Fruit fly (Drosophila melanogaster) whole organism, embryonic: ENCODE measurements around the gene Ant2.

Experiments
- CG12769 ChIP-seq: fragments of 200-800 bp; sonication (Bioruptor generic); optimal IDR thresholded peaks from 2 replicates; lab custom pipeline; 2019; ENCODE audit warnings: missing biosample characterization, mild to moderate bottlenecking, missing genetic modification characterization, moderate library complexity
- CG13287 ChIP-seq: fragments of 200-800 bp; sonication (Bioruptor generic); IDR thresholded peaks from 2 replicates; pipeline ENCODE4 v1.3.6; 2022; ENCODE audit warnings: missing biosample characterization, missing genetic modification characterization; ENCODE audit not compliant: partially characterized antibody
- CG17328 ChIP-seq: fragments of 200-800 bp; sonication (Bioruptor generic); IDR thresholded peaks from 2 replicates; pipeline ENCODE4 v1.3.6; 2022; ENCODE audit warnings: missing biosample characterization, missing genetic modification characterization
- CG1832 ChIP-seq: fragments of 200-800 bp; sonication (Bioruptor generic); optimal IDR thresholded peaks from 2 replicates; lab custom pipeline; 2017; ENCODE audit warnings: missing biosample characterization, mild to moderate bottlenecking, missing genetic modification characterization, inconsistent platforms
- CG18619 ChIP-seq: fragments of 200-800 bp; sonication (Bioruptor generic); optimal IDR thresholded peaks from 3 replicates; lab custom pipeline; 2017; ENCODE audit warnings: missing biosample characterization, mild to moderate bottlenecking, missing genetic modification characterization
- CG2116 ChIP-seq: fragments of 200-800 bp; sonication (Bioruptor generic); optimal IDR thresholded peaks from 3 replicates; lab custom pipeline; 2018; ENCODE audit warnings: missing biosample characterization, mild to moderate bottlenecking, missing genetic modification characterization
- CG32772 ChIP-seq: fragments of 200-800 bp; sonication (Bioruptor generic); IDR thresholded peaks from 2 replicates; pipeline ENCODE4 v1.3.6; 2022; ENCODE audit warnings: missing biosample characterization, missing genetic modification characterization
- CG4360 ChIP-seq: fragments of 200-800 bp; sonication (Bioruptor generic); IDR thresholded peaks from 2 replicates; pipeline ENCODE4 v1.3.6; 2022; ENCODE audit warnings: missing biosample characterization, missing genetic modification characterization
- CG6175 ChIP-seq: fragments of 200-800 bp; sonication (Bioruptor generic); IDR thresholded peaks from 3 replicates; pipeline ENCODE4 v1.3.6; 2022; ENCODE audit warnings: missing biosample characterization, missing genetic modification characterization
- CG7745 ChIP-seq: fragments of 200-800 bp; sonication (Bioruptor generic); optimal IDR thresholded peaks from 2 replicates; lab custom pipeline; 2018; ENCODE audit warnings: missing biosample characterization, mild to moderate bottlenecking, missing genetic modification characterization, moderate library complexity
- CG8290 ChIP-seq, 3 experiments: fragments of 200-800 bp; sonication (Bioruptor generic); optimal IDR thresholded peaks; 2 replicates each; lab custom pipeline; 2016 to 2019; ENCODE audit warnings: missing biosample characterization in 3 of 3, missing genetic modification characterization in 3 of 3, mild to moderate bottlenecking in 2 of 3, moderate library complexity in 1 of 3
- CG8388 ChIP-seq: fragments of 200-800 bp; sonication (Bioruptor generic); optimal IDR thresholded peaks from 2 replicates; lab custom pipeline; 2019; ENCODE audit warnings: missing biosample characterization, mild to moderate bottlenecking, missing genetic modification characterization, moderate library complexity
- CG8478 ChIP-seq: fragments of >200 bp; optimal IDR thresholded peaks from 2 replicates; lab custom pipeline; 2018
- D ChIP-seq, 2 experiments: fragments of 200-800 bp in 1 of 2; fragments of >200 bp in 1 of 2; sonication (Bioruptor generic) in 1 of 2; optimal IDR thresholded peaks; 2 replicates in 1 of 2; 3 replicates in 1 of 2; lab custom pipeline; 2017; ENCODE audit warnings: mild to moderate bottlenecking in 1 of 2, missing biosample characterization in 1 of 2, missing genetic modification characterization in 1 of 2, missing genetic modification reagents in 1 of 2
- E2f2 ChIP-seq: fragments of 200-800 bp; sonication (Bioruptor generic); IDR thresholded peaks from 2 replicates; pipeline ENCODE4 v1.3.6; 2022; ENCODE audit warnings: missing biosample characterization, missing genetic modification characterization
- HmgD ChIP-seq: fragments of 200-800 bp; sonication (Bioruptor generic); optimal IDR thresholded peaks from 3 replicates; lab custom pipeline; 2016; ENCODE audit warnings: missing biosample characterization, missing genetic modification characterization
- Jarid2 ChIP-seq: fragments of 200-800 bp; sonication (Bioruptor generic); optimal IDR thresholded peaks from 3 replicates; lab custom pipeline; 2017; ENCODE audit warnings: mild to moderate bottlenecking, missing biosample characterization, missing genetic modification reagents, missing genetic modification characterization
- NC2β ChIP-seq: fragments of 200-800 bp; sonication (Bioruptor generic); optimal IDR thresholded peaks from 2 replicates; lab custom pipeline; 2016; ENCODE audit warnings: missing biosample characterization, missing genetic modification characterization
- NK7.1 ChIP-seq: fragments of 200-800 bp; sonication (Bioruptor generic); optimal IDR thresholded peaks from 3 replicates; lab custom pipeline; 2016; ENCODE audit warnings: missing biosample characterization, missing genetic modification characterization
- PHDP ChIP-seq: fragments of 200-800 bp; sonication (Bioruptor generic); optimal IDR thresholded peaks from 3 replicates; lab custom pipeline; 2018; ENCODE audit warnings: missing biosample characterization, mild to moderate bottlenecking, missing genetic modification characterization, moderate library complexity
- Rfx ChIP-seq: fragments of 200-800 bp; sonication (Bioruptor generic); IDR thresholded peaks from 2 replicates; pipeline ENCODE4 v1.3.6; 2022; ENCODE audit warnings: missing biosample characterization, missing genetic modification characterization
- Scr ChIP-seq: fragments of 200-800 bp; sonication (Bioruptor generic); IDR thresholded peaks from 2 replicates; pipeline ENCODE4 v1.3.6; 2022; ENCODE audit warnings: missing biosample characterization, missing genetic modification characterization; ENCODE audit not compliant: partially characterized antibody
- Trl ChIP-seq, 3 experiments: fragments of >200 bp in 2 of 3; fragments of 200-800 bp in 1 of 3; sonication (Bioruptor generic) in 1 of 3; optimal IDR thresholded peaks; 2 replicates in 1 of 3; 3 replicates in 2 of 3; lab custom pipeline; 2016 to 2017; ENCODE audit warnings: missing biosample characterization in 1 of 3, missing genetic modification characterization in 1 of 3
- ash1 ChIP-seq: fragments of 200-800 bp; sonication (Bioruptor generic); optimal IDR thresholded peaks from 2 replicates; lab custom pipeline; 2018; ENCODE audit warnings: missing biosample characterization, mild to moderate bottlenecking, missing genetic modification characterization
- ato ChIP-seq: fragments of 200-800 bp; sonication (Bioruptor generic); IDR thresholded peaks from 2 replicates; pipeline ENCODE4 v1.3.6; 2022; ENCODE audit warnings: missing biosample characterization, missing genetic modification characterization; ENCODE audit not compliant: partially characterized antibody
- cg ChIP-seq: fragments of 200-800 bp; sonication (Bioruptor generic); optimal IDR thresholded peaks from 3 replicates; lab custom pipeline; 2019; ENCODE audit warnings: missing biosample characterization, mild to moderate bottlenecking, missing genetic modification characterization, moderate library complexity
- dmrt11E ChIP-seq: fragments of 200-800 bp; sonication (Bioruptor generic); optimal IDR thresholded peaks from 3 replicates; lab custom pipeline; 2018; ENCODE audit warnings: missing biosample characterization, mild to moderate bottlenecking, missing genetic modification characterization, moderate library complexity
- dmrt99B ChIP-seq: fragments of 200-800 bp; sonication (Bioruptor generic); optimal IDR thresholded peaks from 2 replicates; lab custom pipeline; 2018; ENCODE audit warnings: missing biosample characterization, mild to moderate bottlenecking, missing genetic modification characterization, moderate library complexity
- exex ChIP-seq: fragments of 200-800 bp; sonication (Bioruptor generic); optimal IDR thresholded peaks from 4 replicates; lab custom pipeline; 2018; ENCODE audit warnings: missing biosample characterization, mild to moderate bottlenecking, missing genetic modification characterization, moderate library complexity
- ftz-f1 ChIP-seq: fragments of 200-800 bp; sonication (Bioruptor generic); optimal IDR thresholded peaks from 2 replicates; lab custom pipeline; 2016; ENCODE audit warnings: missing biosample characterization, missing genetic modification characterization
- gce ChIP-seq: fragments of 200-800 bp; sonication (Bioruptor generic); IDR thresholded peaks from 3 replicates; pipeline ENCODE4 v1.3.6; 2022; ENCODE audit warnings: missing biosample characterization, missing genetic modification characterization
- grn ChIP-seq: fragments of 200-800 bp; sonication (Bioruptor generic); optimal IDR thresholded peaks from 3 replicates; lab custom pipeline; 2017; ENCODE audit warnings: missing biosample characterization, missing genetic modification characterization
- gro ChIP-seq: fragments of 200-800 bp; sonication (Bioruptor generic); optimal IDR thresholded peaks from 2 replicates; lab custom pipeline; 2016; ENCODE audit warnings: missing biosample characterization, missing genetic modification characterization
- hkb ChIP-seq, 2 experiments: fragments of 200-800 bp in 1 of 2; fragments of >200 bp in 1 of 2; sonication (Bioruptor generic) in 1 of 2; IDR thresholded peaks in 1 of 2; optimal IDR thresholded peaks in 1 of 2; 2 replicates each; pipeline versions ENCODE4 v1.3.6 to Lab custom; 2017 to 2022; ENCODE audit warnings: missing biosample characterization in 1 of 2, missing genetic modification characterization in 1 of 2
- inv ChIP-seq: fragments of 200-800 bp; sonication (Bioruptor generic); IDR thresholded peaks from 2 replicates; pipeline ENCODE4 v1.3.6; 2022; ENCODE audit warnings: missing biosample characterization, missing genetic modification characterization; ENCODE audit not compliant: partially characterized antibody
- psq ChIP-seq: fragments of 200-800 bp; sonication (Bioruptor generic); optimal IDR thresholded peaks from 2 replicates; lab custom pipeline; 2017; ENCODE audit warnings: missing biosample characterization, missing genetic modification characterization
- salm ChIP-seq: fragments of 200-800 bp; sonication (Bioruptor generic); optimal IDR thresholded peaks from 2 replicates; lab custom pipeline; 2018; ENCODE audit warnings: missing biosample characterization, mild to moderate bottlenecking, missing genetic modification characterization
- schlank ChIP-seq: fragments of 200-800 bp; sonication (Bioruptor generic); optimal IDR thresholded peaks from 2 replicates; lab custom pipeline; 2018; ENCODE audit warnings: missing biosample characterization, mild to moderate bottlenecking, missing genetic modification characterization
- seq ChIP-seq: fragments of 200-800 bp; sonication (Bioruptor generic); IDR thresholded peaks from 2 replicates; pipeline ENCODE4 v1.3.6; 2022; ENCODE audit warnings: missing biosample characterization, missing genetic modification characterization
- sisA ChIP-seq: fragments of 200-800 bp; sonication (Bioruptor generic); IDR thresholded peaks from 2 replicates; pipeline ENCODE4 v1.3.6; 2022; ENCODE audit warnings: missing biosample characterization, missing genetic modification characterization
- slbo ChIP-seq: fragments of 200-800 bp; sonication (Bioruptor generic); IDR thresholded peaks from 2 replicates; pipeline ENCODE4 v1.3.6; 2022; ENCODE audit warnings: missing biosample characterization, missing genetic modification characterization
- so ChIP-seq: fragments of 200-800 bp; sonication (Bioruptor generic); IDR thresholded peaks from 3 replicates; pipeline ENCODE4 v1.3.6; 2022; ENCODE audit warnings: missing biosample characterization, missing genetic modification characterization
- sqz ChIP-seq: fragments of 200-800 bp; sonication (Bioruptor generic); optimal IDR thresholded peaks from 3 replicates; lab custom pipeline; 2018; ENCODE audit warnings: missing biosample characterization, mild to moderate bottlenecking, missing genetic modification characterization
- z ChIP-seq: fragments of 200-800 bp; sonication (Bioruptor generic); IDR thresholded peaks from 3 replicates; pipeline ENCODE4 v1.3.6; 2022; ENCODE audit warnings: missing biosample characterization, missing genetic modification characterization
- zen ChIP-seq: fragments of 200-800 bp; sonication (Bioruptor generic); optimal IDR thresholded peaks from 3 replicates; lab custom pipeline; 2018; ENCODE audit warnings: missing biosample characterization, mild to moderate bottlenecking, missing genetic modification characterization, moderate library complexity
- zf30C ChIP-seq: fragments of 200-800 bp; sonication (Bioruptor generic); optimal IDR thresholded peaks from 3 replicates; lab custom pipeline; 2018; ENCODE audit warnings: missing biosample characterization, mild to moderate bottlenecking, missing genetic modification characterization

Gene Ant2

DNA sequence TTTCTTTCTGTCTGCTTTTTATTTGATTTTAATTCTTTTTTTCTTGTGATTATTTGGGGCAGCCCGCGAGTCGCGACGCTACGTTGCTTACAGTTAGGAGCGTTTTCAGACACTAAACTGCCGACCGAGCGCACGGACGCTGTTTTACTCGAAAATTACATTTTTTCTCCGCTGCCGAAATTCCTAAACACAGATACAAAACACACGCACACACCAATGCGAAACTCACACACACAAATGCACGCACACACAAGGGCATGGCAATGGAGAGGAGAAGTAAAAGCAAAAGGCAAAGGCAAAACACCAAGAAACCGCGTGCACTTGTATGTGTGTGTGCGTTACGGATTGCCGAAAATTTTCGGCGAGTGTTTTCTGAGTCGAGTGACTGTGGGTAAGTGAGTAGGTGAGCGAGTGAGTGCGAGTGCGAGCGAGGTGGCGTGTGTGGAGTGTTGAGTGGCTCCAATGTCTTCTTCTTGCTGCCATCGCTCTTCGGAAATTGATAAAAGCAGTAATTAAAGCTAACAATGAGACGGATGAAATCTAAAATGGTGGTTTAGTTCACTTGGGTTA lies 28.9 kb upstream of the Ant2 start (continued):
- TF ChIP-seq NC2β (GFP tag; lab: Kevin White, UChicago) (no peak), zf30C (GFP tag; lab: Kevin White, UChicago) (peak; percentile 82), CG8388 (GFP tag; lab: Kevin White, UChicago) (no peak), NK7.1 (no peak), Scr (GFP tag; lab: Robert Waterston, UW) (peak; percentile 28; the same call in 1 of the 2 replicates), grn (GFP tag; lab: Kevin White, UChicago) (peak; percentile 35), PHDP (no peak), CG4360 (peak; percentile 8; the same call in 1 of the 2 replicates), dmrt99B (tag; lab: Kevin White, UChicago) (no peak), so (peak; percentile 17; the same call in 1 of the 3 replicates), inv (GFP tag; lab: Robert Waterston, UW) (0 out of 2 replicates have a peak, but pooled peaks have one; percentile 15), Jarid2 (GFP tag; lab: Kevin White, UChicago) (peak; percentile 88), salm (tag; lab: Kevin White, UChicago) (no peak), z (GFP tag; lab: Robert Waterston, UW) (peak; percentile 100), CG8290 (GFP tag; optimal IDR thresholded peaks at IDR 0.05; lab: Kevin White, UChicago) (no peak), CG8290 (tag; optimal IDR thresholded peaks at IDR 0.05; lab: Kevin White, UChicago) (peak in 1 of 2 experiments; percentile 35), exex (tag; lab: Kevin White, UChicago) (peak; percentile 47), psq (GFP tag; lab: Kevin White, UChicago) (peak; percentile 19), CG2116 (GFP tag; lab: Kevin White, UChicago) (no peak), schlank (no peak), seq (GFP tag; lab: Robert Waterston, UW) (peak; percentile 25; the same call in 1 of the 2 replicates), CG1832 (GFP tag; lab: Kevin White, UChicago) (peak; percentile 46), D (optimal IDR thresholded peaks at IDR 0.05; lab: Kevin White, UChicago) (peak; percentile 45), D (GFP tag; optimal IDR thresholded peaks at IDR 0.05; lab: Kevin White, UChicago) (no peak), CG18619 (GFP tag; lab: Kevin White, UChicago) (no peak), HmgD (GFP tag; lab: Kevin White, UChicago) (peak; percentile 33), sqz (peak; percentile 27), gce (GFP tag; lab: Robert Waterston, UW) (0 out of 3 replicates have a peak, but pooled peaks have one; percentile 6), hkb (optimal IDR thresholded peaks at IDR 0.05; lab: Kevin White, UChicago) (no peak), hkb (GFP tag; IDR thresholded peaks at IDR 0.05; lab: Robert Waterston, UW) (0 out of 2 replicates have a peak, but pooled peaks have one; percentile 22), slbo (no peak), cg (peak; percentile 99), CG17328 (GFP tag; lab: Robert Waterston, UW) (0 out of 2 replicates have a peak, but pooled peaks have one; percentile 16), CG7745 (tag; lab: Kevin White, UChicago) (peak; percentile 56), ash1 (GFP tag; lab: Kevin White, UChicago) (peak; percentile 20), sisA (GFP tag; lab: Robert Waterston, UW) (no peak), Trl (optimal IDR thresholded peaks at IDR 0.05; lab: Kevin White, UChicago) (peak; percentile 45 to 73), Trl (GFP tag; optimal IDR thresholded peaks at IDR 0.05; lab: Kevin White, UChicago) (peak; percentile 24), zen (tag; lab: Kevin White, UChicago) (peak; percentile 6), dmrt11E (tag; lab: Kevin White, UChicago) (no peak), CG6175 (0 out of 3 replicates have a peak, but pooled peaks have one; percentile 46), CG32772 (GFP tag; lab: Robert Waterston, UW) (0 out of 2 replicates have a peak, but pooled peaks have one; percentile 22), ftz-f1 (GFP tag; lab: Kevin White, UChicago) (peak; percentile 92), CG8478 (lab: Kevin White, UChicago) (peak; percentile 92), Rfx (GFP tag; lab: Robert Waterston, UW) (peak; percentile 20; the same call in 1 of the 2 replicates), CG12769 (tag; lab: Kevin White, UChicago) (peak; percentile 73), ato (GFP tag; lab: Robert Waterston, UW) (peak; percentile 32; the same call in 1 of the 2 replicates), CG13287 (GFP tag; lab: Robert Waterston, UW) (peak; percentile 40), gro (GFP tag; lab: Kevin White, UChicago) (peak; percentile 46), E2f2 (peak; percentile 16; the same call in 1 of the 2 replicates)
